1 fruit fly cellular context compared by ENCODE assay signal in the genomic region with DNA sequence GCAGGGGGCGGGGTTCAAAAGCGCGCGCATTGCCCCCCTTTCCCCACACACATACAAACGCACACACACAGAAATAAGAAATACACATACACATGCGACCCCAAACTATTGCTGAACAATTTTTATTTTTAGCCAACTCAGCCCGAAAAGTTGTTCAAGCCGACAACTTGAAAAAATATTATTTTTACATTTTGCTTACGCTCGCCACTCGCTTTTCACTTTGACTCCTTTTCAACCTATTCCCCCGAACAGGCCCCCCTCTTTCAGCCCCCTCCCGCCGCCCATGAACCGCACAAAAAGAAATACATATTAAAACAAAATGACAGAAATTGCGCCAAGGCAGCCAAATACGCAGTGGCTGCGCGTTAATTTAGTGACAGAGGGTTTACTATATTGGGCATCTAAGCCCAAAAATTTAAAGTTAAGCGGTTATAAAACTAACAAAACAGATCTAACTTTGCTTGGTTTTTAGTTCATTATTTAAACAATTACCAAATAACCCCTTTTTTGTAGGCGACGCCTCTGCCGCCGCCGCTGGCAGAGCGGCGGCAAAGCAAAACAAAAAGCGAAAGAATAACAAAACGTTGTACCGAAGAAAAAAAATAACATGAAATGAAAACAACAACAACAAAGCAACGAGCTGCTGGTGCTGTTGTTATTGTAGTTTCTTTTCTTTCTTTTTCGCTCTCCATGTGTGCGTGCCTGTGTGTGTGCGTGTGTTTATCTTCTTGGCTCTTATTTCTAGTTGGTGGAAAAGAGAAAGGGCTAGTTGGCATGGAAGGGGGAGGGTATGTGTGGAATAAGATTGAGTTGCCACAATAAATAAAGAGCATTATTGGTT.
TF ChIP-seq lines count a peak whose summit lies in the region.

No protein-coding gene starts in this region.

TF ChIP-seq in whole organism, embryonic, 481 proteins besides CTCF, POLR2A, EP300 and RAD21 (continued from another document and continues in another):
- TF ChIP-seq CG14050 (GFP tag; IDR thresholded peaks at IDR 0.05; lab: Robert Waterston, UW): peak; percentile 100
- peak; percentile 100 for TF ChIP-seq CG7556 (GFP tag; optimal IDR thresholded peaks at IDR 0.05; lab: Kevin White, UChicago)
- peak; percentile 99 for TF ChIP-seq dati (GFP tag; IDR thresholded peaks at IDR 0.05; lab: Robert Waterston, UW)
- TF ChIP-seq chif (GFP tag; optimal IDR thresholded peaks at IDR 0.05; lab: Kevin White, UChicago): peak; percentile 99 to 100
- peak; percentile 99 for TF ChIP-seq CG6175 (GFP tag; IDR thresholded peaks at IDR 0.05; lab: Robert Waterston, UW)
- TF ChIP-seq CG17802 (tag; optimal IDR thresholded peaks at IDR 0.05; lab: Kevin White, UChicago): peak; percentile 95
- TF ChIP-seq Fer3 (tag; optimal IDR thresholded peaks at IDR 0.05; lab: Kevin White, UChicago): peak; percentile 100
- peak; percentile 100 for TF ChIP-seq Xrp1 (GFP tag; IDR thresholded peaks at IDR 0.05; lab: Robert Waterston, UW)
- TF ChIP-seq fru (optimal IDR thresholded peaks at IDR 0.05; lab: Kevin White, UChicago): no peak
- peak; percentile 100 for TF ChIP-seq Hmr (GFP tag; optimal IDR thresholded peaks at IDR 0.05; lab: Kevin White, UChicago)
- peak; percentile 100 for TF ChIP-seq CG6272 (GFP tag; IDR thresholded peaks at IDR 0.05; lab: Robert Waterston, UW)
- peak; percentile 98 for TF ChIP-seq wek (GFP tag; optimal IDR thresholded peaks at IDR 0.05; lab: Kevin White, UChicago)
- peak; percentile 99 for TF ChIP-seq CG13894 (tag; optimal IDR thresholded peaks at IDR 0.05; lab: Kevin White, UChicago)
- peak; percentile 100 for TF ChIP-seq Hr3 (GFP tag; optimal IDR thresholded peaks at IDR 0.05; lab: Kevin White, UChicago)
- peak; percentile 100 for TF ChIP-seq Dbx (GFP tag; IDR thresholded peaks at IDR 0.05; lab: Robert Waterston, UW)
- TF ChIP-seq CG17568 (GFP tag; optimal IDR thresholded peaks at IDR 0.05; lab: Kevin White, UChicago): peak; percentile 99
- TF ChIP-seq CrebB (tag; optimal IDR thresholded peaks at IDR 0.05; lab: Kevin White, UChicago): peak; percentile 99
- TF ChIP-seq CG14710 (tag; optimal IDR thresholded peaks at IDR 0.05; lab: Kevin White, UChicago): peak; percentile 99
- TF ChIP-seq trem (tag; optimal IDR thresholded peaks at IDR 0.05; lab: Kevin White, UChicago): peak; percentile 97
- TF ChIP-seq ap (GFP tag; IDR thresholded peaks at IDR 0.05; lab: Robert Waterston, UW): peak; percentile 99
- peak; percentile 100 for TF ChIP-seq fd3F (GFP tag; optimal IDR thresholded peaks at IDR 0.05; lab: Kevin White, UChicago)
- peak; percentile 100 for TF ChIP-seq CG2120 (GFP tag; optimal IDR thresholded peaks at IDR 0.05; lab: Kevin White, UChicago)
- peak; percentile 100 for TF ChIP-seq Pdp1 (GFP tag; optimal IDR thresholded peaks at IDR 0.05; lab: Kevin White, UChicago)
- TF ChIP-seq da (GFP tag; optimal IDR thresholded peaks at IDR 0.05; lab: Kevin White, UChicago): peak; percentile 99
- peak; percentile 99 for TF ChIP-seq CG12155 (GFP tag; optimal IDR thresholded peaks at IDR 0.05; lab: Kevin White, UChicago)
- peak; percentile 100 for TF ChIP-seq Atf6 (GFP tag; IDR thresholded peaks at IDR 0.05; lab: Robert Waterston, UW)
- no peak for TF ChIP-seq Lpt (GFP tag; optimal IDR thresholded peaks at IDR 0.05; lab: Kevin White, UChicago)
- TF ChIP-seq HLHmδ (GFP tag; optimal IDR thresholded peaks at IDR 0.05; lab: Kevin White, UChicago): no peak
- peak; percentile 99 for TF ChIP-seq MTF-1 (GFP tag; optimal IDR thresholded peaks at IDR 0.05; lab: Kevin White, UChicago; ENCODE audit: borderline replicate concordance)
- peak; percentile 100 for TF ChIP-seq slp2 (GFP tag; optimal IDR thresholded peaks at IDR 0.05; lab: Kevin White, UChicago)
- TF ChIP-seq Scr (GFP tag; IDR thresholded peaks at IDR 0.05; lab: Robert Waterston, UW; ENCODE audit: partially characterized antibody): peak; percentile 33; the same call in 1 of the 2 replicates
- TF ChIP-seq eve (GFP tag; optimal IDR thresholded peaks at IDR 0.05; lab: Kevin White, UChicago): peak in 1 of 2 experiments; percentile 74
- peak; percentile 99 for TF ChIP-seq CG31388 (GFP tag; optimal IDR thresholded peaks at IDR 0.05; lab: Kevin White, UChicago)
- peak; percentile 99 for TF ChIP-seq ham (GFP tag; IDR thresholded peaks at IDR 0.05; lab: Robert Waterston, UW)
- no peak for TF ChIP-seq Bgb (GFP tag; IDR thresholded peaks at IDR 0.05; lab: Robert Waterston, UW; ENCODE audit: partially characterized antibody)
- peak; percentile 98 for TF ChIP-seq sr (GFP tag; IDR thresholded peaks at IDR 0.05; lab: Robert Waterston, UW)
- TF ChIP-seq CG2116 (GFP tag; optimal IDR thresholded peaks at IDR 0.05; lab: Kevin White, UChicago): peak; percentile 94
- TF ChIP-seq Gsc (GFP tag; IDR thresholded peaks at IDR 0.05; lab: Robert Waterston, UW): peak; percentile 99
- TF ChIP-seq odd (GFP tag; optimal IDR thresholded peaks at IDR 0.05; lab: Kevin White, UChicago): peak; percentile 100
- peak; percentile 95 for TF ChIP-seq CG3163 (GFP tag; optimal IDR thresholded peaks at IDR 0.05; lab: Kevin White, UChicago)
- peak; percentile 99 for TF ChIP-seq Doc2 (GFP tag; IDR thresholded peaks at IDR 0.05; lab: Robert Waterston, UW)
- TF ChIP-seq gt (GFP tag; IDR thresholded peaks at IDR 0.05; lab: Robert Waterston, UW): peak; percentile 99
- peak; percentile 99 for TF ChIP-seq tup (GFP tag; optimal IDR thresholded peaks at IDR 0.05; lab: Kevin White, UChicago)
- peak; percentile 99 for TF ChIP-seq Atf3 (GFP tag; optimal IDR thresholded peaks at IDR 0.05; lab: Kevin White, UChicago)
- no peak for TF ChIP-seq hb (GFP tag; IDR thresholded peaks at IDR 0.05; lab: Robert Waterston, UW; ENCODE audit: partially characterized antibody)
- peak; percentile 100 for TF ChIP-seq ci (GFP tag; IDR thresholded peaks at IDR 0.05; lab: Robert Waterston, UW)
- peak; percentile 100 for TF ChIP-seq CG15269 (tag; optimal IDR thresholded peaks at IDR 0.05; lab: Kevin White, UChicago)
- TF ChIP-seq CG16863 (GFP tag; optimal IDR thresholded peaks at IDR 0.05; lab: Kevin White, UChicago): peak; percentile 99
- TF ChIP-seq CG1529 (GFP tag; optimal IDR thresholded peaks at IDR 0.05; lab: Kevin White, UChicago): peak; percentile 99
- TF ChIP-seq btn (GFP tag; optimal IDR thresholded peaks at IDR 0.05; lab: Kevin White, UChicago): peak; percentile 99
- TF ChIP-seq nau (GFP tag; optimal IDR thresholded peaks at IDR 0.05; lab: Kevin White, UChicago): peak; percentile 100
- TF ChIP-seq bowl (GFP tag; IDR thresholded peaks at IDR 0.05; lab: Robert Waterston, UW): peak; percentile 99
- TF ChIP-seq CG12659 (GFP tag; optimal IDR thresholded peaks at IDR 0.05; lab: Kevin White, UChicago): peak; percentile 100
- peak; percentile 100 for TF ChIP-seq CG9817 (tag; optimal IDR thresholded peaks at IDR 0.05; lab: Kevin White, UChicago)
- peak; percentile 100 for TF ChIP-seq CG14667 (GFP tag; IDR thresholded peaks at IDR 0.05; lab: Robert Waterston, UW)
- peak; percentile 100 for TF ChIP-seq CG18619 (GFP tag; optimal IDR thresholded peaks at IDR 0.05; lab: Kevin White, UChicago)
- peak; percentile 100 for TF ChIP-seq bcd (GFP tag; optimal IDR thresholded peaks at IDR 0.05; lab: Kevin White, UChicago)
- TF ChIP-seq CG3065 (GFP tag; optimal IDR thresholded peaks at IDR 0.05; lab: Kevin White, UChicago): peak; percentile 99
- TF ChIP-seq pan (optimal IDR thresholded peaks at IDR 0.05; lab: Kevin White, UChicago): no peak
- peak in 1 of 2 experiments; percentile 100 for TF ChIP-seq pan (GFP tag; optimal IDR thresholded peaks at IDR 0.05 in 1 of 2, IDR thresholded peaks at IDR 0.05 in 1 of 2)
- TF ChIP-seq CG18262 (tag; optimal IDR thresholded peaks at IDR 0.05; lab: Kevin White, UChicago): peak; percentile 100
- peak; percentile 100 for TF ChIP-seq vvl (GFP tag; IDR thresholded peaks at IDR 0.05; lab: Robert Waterston, UW)
- TF ChIP-seq CG4854 (GFP tag; optimal IDR thresholded peaks at IDR 0.05; lab: Kevin White, UChicago): peak; percentile 99
- 0 out of 2 replicates have a peak, but pooled peaks have one; percentile 38 for TF ChIP-seq hbn (GFP tag; IDR thresholded peaks at IDR 0.05; lab: Robert Waterston, UW; ENCODE audit: partially characterized antibody)
- TF ChIP-seq aop (GFP tag; IDR thresholded peaks at IDR 0.05; lab: Robert Waterston, UW): peak; percentile 99
- TF ChIP-seq CG7963 (GFP tag; IDR thresholded peaks at IDR 0.05; lab: Robert Waterston, UW; ENCODE audit: partially characterized antibody): no peak
- TF ChIP-seq CG4730 (GFP tag; IDR thresholded peaks at IDR 0.05; lab: Robert Waterston, UW): peak; percentile 100
- TF ChIP-seq caup (GFP tag; optimal IDR thresholded peaks at IDR 0.05; lab: Kevin White, UChicago; ENCODE audit: severe bottlenecking): peak; percentile 100
- TF ChIP-seq zf30C (GFP tag; optimal IDR thresholded peaks at IDR 0.05; lab: Kevin White, UChicago): peak; percentile 65
- peak; percentile 99 for TF ChIP-seq B-H1 (GFP tag; IDR thresholded peaks at IDR 0.05; lab: Robert Waterston, UW)
- peak; percentile 100 for TF ChIP-seq ind (GFP tag; optimal IDR thresholded peaks at IDR 0.05; lab: Kevin White, UChicago)
- peak; percentile 97 for TF ChIP-seq Neu2 (GFP tag; optimal IDR thresholded peaks at IDR 0.05; lab: Kevin White, UChicago; ENCODE audit: borderline replicate concordance)
- TF ChIP-seq her (GFP tag; optimal IDR thresholded peaks at IDR 0.05; lab: Kevin White, UChicago): peak; percentile 98
- TF ChIP-seq gcm2 (GFP tag; optimal IDR thresholded peaks at IDR 0.05; lab: Kevin White, UChicago): peak; percentile 99
- TF ChIP-seq CG1233 (GFP tag; optimal IDR thresholded peaks at IDR 0.05; lab: Kevin White, UChicago): peak; percentile 100
- TF ChIP-seq tll (GFP tag; optimal IDR thresholded peaks at IDR 0.05; lab: Kevin White, UChicago): peak in 1 of 2 experiments; percentile 88
- TF ChIP-seq CG18599 (GFP tag; optimal IDR thresholded peaks at IDR 0.05; lab: Kevin White, UChicago): peak; percentile 100
- TF ChIP-seq ftz-f1 (GFP tag; optimal IDR thresholded peaks at IDR 0.05; lab: Kevin White, UChicago): peak; percentile 98
- peak; percentile 100 for TF ChIP-seq Dek (tag; optimal IDR thresholded peaks at IDR 0.05; lab: Kevin White, UChicago)
- peak; percentile 100 for TF ChIP-seq Hr51 (GFP tag; optimal IDR thresholded peaks at IDR 0.05; lab: Kevin White, UChicago)
- peak; percentile 100 for TF ChIP-seq CG9932 (GFP tag; IDR thresholded peaks at IDR 0.05; lab: Robert Waterston, UW)
- TF ChIP-seq eyg (GFP tag; optimal IDR thresholded peaks at IDR 0.05; lab: Kevin White, UChicago): peak; percentile 99
- TF ChIP-seq Hsf (GFP tag; optimal IDR thresholded peaks at IDR 0.05; lab: Kevin White, UChicago): peak; percentile 100
- TF ChIP-seq slbo (GFP tag; IDR thresholded peaks at IDR 0.05; lab: Robert Waterston, UW): peak; percentile 100
- TF ChIP-seq CG11504 (tag; optimal IDR thresholded peaks at IDR 0.05; lab: Kevin White, UChicago): peak; percentile 99
- peak; percentile 99 for TF ChIP-seq abd-A (tag; optimal IDR thresholded peaks at IDR 0.05; lab: Kevin White, UChicago)
- TF ChIP-seq Lim3 (GFP tag; IDR thresholded peaks at IDR 0.05; lab: Robert Waterston, UW): peak; percentile 98
- peak; percentile 100 for TF ChIP-seq CG31441 (GFP tag; IDR thresholded peaks at IDR 0.05; lab: Robert Waterston, UW)
- peak; percentile 94 for TF ChIP-seq E2f2 (GFP tag; IDR thresholded peaks at IDR 0.05; lab: Robert Waterston, UW)
- TF ChIP-seq Oaz (GFP tag; IDR thresholded peaks at IDR 0.05; lab: Robert Waterston, UW): peak; percentile 99
- peak; percentile 95 for TF ChIP-seq Bdp1 (GFP tag; optimal IDR thresholded peaks at IDR 0.05; lab: Kevin White, UChicago)
- TF ChIP-seq CG9727 (GFP tag; optimal IDR thresholded peaks at IDR 0.05; lab: Kevin White, UChicago): peak; percentile 100
- TF ChIP-seq Mrtf (GFP tag; IDR thresholded peaks at IDR 0.05; lab: Robert Waterston, UW): peak; percentile 100
- TF ChIP-seq NK7.1 (GFP tag; optimal IDR thresholded peaks at IDR 0.05; lab: Kevin White, UChicago): peak; percentile 100
- TF ChIP-seq al (GFP tag; IDR thresholded peaks at IDR 0.05; lab: Robert Waterston, UW): peak; percentile 100
- TF ChIP-seq CG3407 (GFP tag; optimal IDR thresholded peaks at IDR 0.05; lab: Kevin White, UChicago): peak; percentile 99
- peak; percentile 98 for TF ChIP-seq sd (tag; optimal IDR thresholded peaks at IDR 0.05; lab: Kevin White, UChicago)
- no peak for TF ChIP-seq CG16813 (GFP tag; IDR thresholded peaks at IDR 0.05; lab: Robert Waterston, UW; ENCODE audit: partially characterized antibody)
- TF ChIP-seq NC2β (GFP tag; optimal IDR thresholded peaks at IDR 0.05; lab: Kevin White, UChicago): peak; percentile 99
- TF ChIP-seq nom (GFP tag; optimal IDR thresholded peaks at IDR 0.05; lab: Kevin White, UChicago): peak; percentile 100
- TF ChIP-seq CG12769 (tag; optimal IDR thresholded peaks at IDR 0.05; lab: Kevin White, UChicago): peak; percentile 99
- peak; percentile 99 for TF ChIP-seq tx (GFP tag; optimal IDR thresholded peaks at IDR 0.05; lab: Kevin White, UChicago)
- TF ChIP-seq CG12942 (GFP tag; optimal IDR thresholded peaks at IDR 0.05; lab: Kevin White, UChicago): peak; percentile 100
- TF ChIP-seq Fer1 (GFP tag; optimal IDR thresholded peaks at IDR 0.05; lab: Kevin White, UChicago): peak; percentile 100
- peak; percentile 99 for TF ChIP-seq CG10959 (GFP tag; IDR thresholded peaks at IDR 0.05; lab: Robert Waterston, UW)
- TF ChIP-seq ERR (GFP tag; optimal IDR thresholded peaks at IDR 0.05; lab: Kevin White, UChicago): peak; percentile 99
- peak; percentile 97 for TF ChIP-seq Ets97D (GFP tag; optimal IDR thresholded peaks at IDR 0.05; lab: Kevin White, UChicago)
- TF ChIP-seq CkIIα-i1 (GFP tag; IDR thresholded peaks at IDR 0.05; lab: Robert Waterston, UW): peak; percentile 99
- peak; percentile 43 for TF ChIP-seq gfzf (GFP tag; optimal IDR thresholded peaks at IDR 0.05; lab: Kevin White, UChicago)
- peak; percentile 98 for TF ChIP-seq D19B (GFP tag; optimal IDR thresholded peaks at IDR 0.05; lab: Kevin White, UChicago)
- TF ChIP-seq Ssrp (tag; optimal IDR thresholded peaks at IDR 0.05; lab: Kevin White, UChicago): peak; percentile 100
- peak; percentile 100 for TF ChIP-seq NFAT (GFP tag; IDR thresholded peaks at IDR 0.05; lab: Robert Waterston, UW)
- peak; percentile 91 for TF ChIP-seq CG10321 (GFP tag; IDR thresholded peaks at IDR 0.05; lab: Robert Waterston, UW)
- TF ChIP-seq CG1603 (tag; optimal IDR thresholded peaks at IDR 0.05; lab: Kevin White, UChicago): peak; percentile 98
- peak; percentile 100 for TF ChIP-seq CG33213 (GFP tag; optimal IDR thresholded peaks at IDR 0.05; lab: Kevin White, UChicago)
- TF ChIP-seq Blimp-1 (GFP tag; optimal IDR thresholded peaks at IDR 0.05; lab: Kevin White, UChicago): peak; percentile 99
- TF ChIP-seq NfI (GFP tag; optimal IDR thresholded peaks at IDR 0.05; lab: Kevin White, UChicago): peak; percentile 100
- peak; percentile 100 for TF ChIP-seq so (GFP tag; IDR thresholded peaks at IDR 0.05; lab: Robert Waterston, UW)
- TF ChIP-seq Sox100B (GFP tag; optimal IDR thresholded peaks at IDR 0.05; lab: Kevin White, UChicago): peak; percentile 100
